Worm (Caenorhabditis elegans): ENCODE data around the gene M02D8.6.

The M02D8.6 gene

DNA sequence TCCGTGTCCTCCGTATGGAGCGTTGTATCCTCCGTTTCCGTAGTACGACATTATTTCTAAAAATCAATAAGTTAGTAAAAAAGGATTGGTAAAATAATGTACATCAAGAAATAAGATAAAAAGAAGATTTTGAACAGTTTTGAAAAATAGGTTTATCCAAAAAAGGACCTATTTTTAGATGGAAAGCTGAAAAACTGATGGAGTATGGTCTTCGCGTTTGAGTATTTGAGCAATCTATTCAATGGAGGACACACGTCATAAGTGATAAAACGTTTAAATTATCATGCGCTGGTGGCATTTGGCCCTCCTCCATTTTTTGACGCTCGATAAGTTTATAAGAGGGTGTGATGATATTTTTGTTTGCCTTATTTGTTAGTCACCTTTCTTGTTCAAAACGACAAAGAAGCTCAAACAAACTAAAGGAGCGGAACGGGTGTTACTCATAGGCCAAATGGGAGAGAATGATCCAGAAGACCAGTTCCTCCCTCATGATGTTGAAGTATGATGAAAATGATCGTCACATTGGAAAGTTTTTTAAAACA is 17.9 kb downstream of the M02D8.6 start, which contains the start of gene F53A9.6:
TSS of gene F53A9.6 (minus strand) at position 51 of the 542 bp plus-strand sequence.
- TF ChIP-seq hlh-11 (tag; optimal IDR thresholded peaks at IDR 0.05): peak; percentile 40
- no peak for TF ChIP-seq unc-39 (tag; optimal IDR thresholded peaks at IDR 0.05)
- no peak for TF ChIP-seq lin-15B (tag; optimal IDR thresholded peaks at IDR 0.05)
- TF ChIP-seq unc-130 (GFP tag; optimal IDR thresholded peaks at IDR 0.05): no peak
- TF ChIP-seq attf-4 (tag; optimal IDR thresholded peaks at IDR 0.05): no peak
- TF ChIP-seq pha-4 (GFP tag; IDR thresholded peaks at IDR 0.05): no peak
- TF ChIP-seq pha-4 (tag; optimal IDR thresholded peaks at IDR 0.05): no peak
- TF ChIP-seq F26F4.8 (GFP tag; conservative IDR thresholded peaks at IDR 0.05): no peak
- no peak for TF ChIP-seq lsy-2 (tag; optimal IDR thresholded peaks at IDR 0.05)
- TF ChIP-seq lir-3 (tag; optimal IDR thresholded peaks at IDR 0.05): no peak
- TF ChIP-seq nhr-6 (tag; optimal IDR thresholded peaks at IDR 0.05): peak; percentile 86
- no peak for TF ChIP-seq fos-1 (tag; optimal IDR thresholded peaks at IDR 0.05)
- no peak for TF ChIP-seq arid-1 (GFP tag; conservative IDR thresholded peaks at IDR 0.05)
- no peak for TF ChIP-seq zfp-2 (tag; optimal IDR thresholded peaks at IDR 0.05)
- peak; percentile 33 for TF ChIP-seq mep-1 (tag; optimal IDR thresholded peaks at IDR 0.05)
- no peak for TF ChIP-seq dpl-1 (GFP tag; optimal IDR thresholded peaks at IDR 0.05)
- TF ChIP-seq hmg-1.1 (GFP tag; IDR thresholded peaks at IDR 0.05): no peak
- no peak for TF ChIP-seq rbr-2 (tag; optimal IDR thresholded peaks at IDR 0.05)
- TF ChIP-seq mxl-2 (GFP tag; conservative IDR thresholded peaks at IDR 0.05): no peak
- no peak for TF ChIP-seq tag-97 (GFP tag; IDR thresholded peaks at IDR 0.05)
- TF ChIP-seq snpc-1.2 (GFP tag; IDR thresholded peaks at IDR 0.05): no peak
- no peak for TF ChIP-seq saeg-2 (GFP tag; IDR thresholded peaks at IDR 0.05)
- no peak for TF ChIP-seq daf-16 (GFP tag; optimal IDR thresholded peaks at IDR 0.05)
- TF ChIP-seq daf-16 (tag; optimal IDR thresholded peaks at IDR 0.05): peak; percentile 47
- no peak for TF ChIP-seq nhr-76 (tag; optimal IDR thresholded peaks at IDR 0.05)
- TF ChIP-seq mdl-1 (tag; optimal IDR thresholded peaks at IDR 0.05): no peak
- TF ChIP-seq mxl-3 (GFP tag; optimal IDR thresholded peaks at IDR 0.05): no peak
- no peak for TF ChIP-seq F44E2.7 (GFP tag; IDR thresholded peaks at IDR 0.05)
- TF ChIP-seq F37D6.2 (tag; optimal IDR thresholded peaks at IDR 0.05): no peak
- TF ChIP-seq nhr-42 (GFP tag; IDR thresholded peaks at IDR 0.05): no peak
- no peak for TF ChIP-seq nhr-48 (tag; optimal IDR thresholded peaks at IDR 0.05)
- no peak for TF ChIP-seq daf-12 (tag; optimal IDR thresholded peaks at IDR 0.05)
- peak in 1 of 2 experiments; percentile 78 for TF ChIP-seq unc-62 (GFP tag; optimal IDR thresholded peaks at IDR 0.05 in 1 of 2)
- no peak for TF ChIP-seq unc-62 (tag; optimal IDR thresholded peaks at IDR 0.05)
- TF ChIP-seq madf-9 (GFP tag; conservative IDR thresholded peaks at IDR 0.05): no peak
- TF ChIP-seq lin-13 (GFP tag; optimal IDR thresholded peaks at IDR 0.05): no peak
- TF ChIP-seq duxl-1 (tag; optimal IDR thresholded peaks at IDR 0.05; ENCODE audit: poor library complexity): no peak
- TF ChIP-seq lin-29 (GFP tag; IDR thresholded peaks at IDR 0.05): no peak
- TF ChIP-seq nhr-10 (tag; optimal IDR thresholded peaks at IDR 0.05): no peak
- no peak for TF ChIP-seq madf-5 (GFP tag; IDR thresholded peaks at IDR 0.05)
- no peak for TF ChIP-seq hif-1 (tag; optimal IDR thresholded peaks at IDR 0.05)
- no peak for TF ChIP-seq ztf-11 (tag; optimal IDR thresholded peaks at IDR 0.05)
- no peak for TF ChIP-seq nhr-41 (GFP tag; IDR thresholded peaks at IDR 0.05)
- no peak for TF ChIP-seq nhr-111 (GFP tag; optimal IDR thresholded peaks at IDR 0.05)
- no peak for TF ChIP-seq tra-1 (GFP tag; IDR thresholded peaks at IDR 0.05)
- no peak for TF ChIP-seq ceh-28 (tag; optimal IDR thresholded peaks at IDR 0.05)
- no peak for TF ChIP-seq ztf-7 (tag; optimal IDR thresholded peaks at IDR 0.05)
- peak; percentile 23 for TF ChIP-seq pqm-1 (tag; optimal IDR thresholded peaks at IDR 0.05)
- TF ChIP-seq daf-8 (GFP tag; IDR thresholded peaks at IDR 0.05): no peak
- TF ChIP-seq ctbp-1 (GFP tag; IDR thresholded peaks at IDR 0.05): no peak
- no peak for TF ChIP-seq lin-38 (GFP tag; IDR thresholded peaks at IDR 0.05)
- TF ChIP-seq ceh-62 (tag; optimal IDR thresholded peaks at IDR 0.05): no peak
- no peak for TF ChIP-seq gei-8 (GFP tag; optimal IDR thresholded peaks at IDR 0.05)

All from whole organism, L4 larva.